Worm (Caenorhabditis elegans) whole organism, L3 larva: ENCODE results near the gene lpd-7.

Source experiments
- ceh-28 ChIP-seq: fragments of 150-350 bp; optimal IDR thresholded peaks from 2 replicates; lab custom pipeline; 2014; ENCODE audit warnings: missing biosample characterization, missing genetic modification reagents, missing genetic modification characterization
- ceh-82 ChIP-seq: fragments of 150-350 bp; optimal IDR thresholded peaks from 2 replicates; lab custom pipeline; 2014; ENCODE audit warnings: missing biosample characterization, missing genetic modification characterization
- ceh-9 ChIP-seq: sonication (generic microtip); optimal IDR thresholded peaks from 2 replicates; lab custom pipeline; 2018; ENCODE audit warnings: missing biosample characterization, missing genetic modification characterization
- egl-5 ChIP-seq: fragments of 150-350 bp; optimal IDR thresholded peaks from 2 replicates; lab custom pipeline; 2017; ENCODE audit warnings: missing biosample characterization, missing genetic modification reagents, missing genetic modification characterization, inconsistent platforms
- elt-1 ChIP-seq: fragments of 150-350 bp; optimal IDR thresholded peaks from 2 replicates; lab custom pipeline; 2014; ENCODE audit warnings: missing biosample characterization, missing genetic modification characterization
- elt-2 ChIP-seq: sonication (generic microtip); optimal IDR thresholded peaks from 2 replicates; lab custom pipeline; 2016; ENCODE audit warnings: missing genetic modification reagents, mild to moderate bottlenecking, missing genetic modification characterization, missing compliant biosample characterization
- elt-3 ChIP-seq, 3 experiments: fragments of 150-350 bp in 1 of 3; sonication (generic microtip) in 2 of 3; optimal IDR thresholded peaks; 2 replicates in 2 of 3; 4 replicates in 1 of 3; lab custom pipeline; 2014 to 2017; ENCODE audit warnings: missing biosample characterization in 3 of 3, missing genetic modification characterization in 3 of 3
- fkh-2 ChIP-seq: fragments of 150-350 bp; optimal IDR thresholded peaks from 2 replicates; lab custom pipeline; 2014; ENCODE audit warnings: missing biosample characterization, missing genetic modification reagents, missing genetic modification characterization
- lin-15B ChIP-seq: fragments of 150-350 bp; optimal IDR thresholded peaks from 2 replicates; lab custom pipeline; 2014; ENCODE audit warnings: missing biosample characterization, missing genetic modification characterization
- lin-39 ChIP-seq: fragments of 150-350 bp; optimal IDR thresholded peaks from 2 replicates; lab custom pipeline; 2018; ENCODE audit warnings: missing biosample characterization, missing genetic modification reagents, missing genetic modification characterization
- nhr-11 ChIP-seq: fragments of 150-350 bp; optimal IDR thresholded peaks from 2 replicates; lab custom pipeline; 2014; ENCODE audit warnings: missing biosample characterization, missing genetic modification characterization
- nhr-23 ChIP-seq: fragments of 150-350 bp; optimal IDR thresholded peaks from 2 replicates; lab custom pipeline; 2014; ENCODE audit warnings: missing biosample characterization, missing genetic modification reagents, missing genetic modification characterization
- nhr-237 ChIP-seq: fragments of 150-350 bp; optimal IDR thresholded peaks from 2 replicates; lab custom pipeline; 2014; ENCODE audit warnings: missing biosample characterization, missing genetic modification characterization
- nhr-25 ChIP-seq: sonication (generic microtip); optimal IDR thresholded peaks from 2 replicates; lab custom pipeline; 2017; ENCODE audit warnings: missing biosample characterization, missing genetic modification characterization
- nhr-28 ChIP-seq: fragments of 150-350 bp; optimal IDR thresholded peaks from 2 replicates; lab custom pipeline; 2014; ENCODE audit warnings: missing biosample characterization, missing genetic modification characterization
- nhr-43 ChIP-seq: sonication (generic microtip); optimal IDR thresholded peaks from 2 replicates; lab custom pipeline; 2016; ENCODE audit warnings: mild to moderate bottlenecking, missing genetic modification characterization, missing compliant biosample characterization; ENCODE audit not compliant: poor library complexity, severe bottlenecking
- nhr-67 ChIP-seq: fragments of 150-350 bp; optimal IDR thresholded peaks from 2 replicates; lab custom pipeline; 2014; ENCODE audit warnings: missing biosample characterization, missing genetic modification characterization
- pqm-1 ChIP-seq: fragments of 150-350 bp; optimal IDR thresholded peaks from 2 replicates; lab custom pipeline; 2017; ENCODE audit warnings: missing biosample characterization, missing genetic modification characterization, inconsistent platforms
- tbx-2 ChIP-seq: sonication (generic microtip); optimal IDR thresholded peaks from 2 replicates; lab custom pipeline; 2016; ENCODE audit warnings: mild to moderate bottlenecking, missing genetic modification characterization, missing compliant biosample characterization
- unc-39 ChIP-seq: sonication (generic microtip); optimal IDR thresholded peaks from 4 replicates; lab custom pipeline; 2017; ENCODE audit warnings: missing biosample characterization, missing genetic modification characterization
- zag-1 ChIP-seq: fragments of 150-350 bp; optimal IDR thresholded peaks from 2 replicates; lab custom pipeline; 2014; ENCODE audit warnings: missing biosample characterization, missing genetic modification characterization

Gene lpd-7

ce11 chrIII:7616228-7616627, 43.1 kb downstream of the lpd-7 start, which contains the start of gene T04A6.1:
Gene T04A6.1, plus strand, starts transcription at chrIII:7616528.
- TF ChIP-seq nhr-11 (tag; lab: Kevin White, UChicago) (no peak), nhr-23 (tag; lab: Kevin White, UChicago) (no peak), nhr-28 (tag; lab: Kevin White, UChicago) (no peak), unc-39 (tag; lab: Kevin White, UChicago) (no peak), nhr-237 (tag; lab: Kevin White, UChicago) (no peak), nhr-67 (no peak), zag-1 (tag; lab: Kevin White, UChicago) (no peak), elt-1 (tag; lab: Kevin White, UChicago) (no peak), ceh-82 (no peak), elt-2 (tag; lab: Kevin White, UChicago) (no peak)

- TF ChIP-seq nhr-23 (tag; lab: Kevin White, UChicago) (peak; percentile 77), ceh-28 (tag; lab: Kevin White, UChicago) (no peak)
Observed at ce11 chrIII:7618294-7618693, 45.1 kb downstream of the lpd-7 start.

- TF ChIP-seq nhr-67 (no peak), nhr-25 (tag; lab: Kevin White, UChicago) (no peak), elt-1 (tag; lab: Kevin White, UChicago) (no peak)
- TF ChIP-seq, all 47 proteins: peak for 0
Observed at ce11 chrIII:7619846-7620245, 46.7 kb downstream of the lpd-7 start.

ce11 chrIII:7621355-7621754, 48.2 kb downstream of the lpd-7 start:
- TF ChIP-seq pqm-1 (tag; lab: Kevin White, UChicago) (no peak), lin-39 (tag; lab: Kevin White, UChicago) (no peak), nhr-43 (no peak), nhr-67 (no peak), nhr-23 (tag; lab: Kevin White, UChicago) (no peak), ceh-82 (no peak), elt-1 (tag; lab: Kevin White, UChicago) (no peak)

- peak; percentile 12 for TF ChIP-seq nhr-25 (tag; lab: Kevin White, UChicago)
- no peak for TF ChIP-seq lin-15B (tag; lab: Kevin White, UChicago)
- TF ChIP-seq fkh-2 (tag; lab: Kevin White, UChicago), result no peak
- no peak for TF ChIP-seq ceh-82
- no peak for TF ChIP-seq egl-5
- no peak for TF ChIP-seq ceh-9 (tag; lab: Kevin White, UChicago)
- TF ChIP-seq nhr-23 (tag; lab: Kevin White, UChicago), result peak; percentile 3
- no peak for TF ChIP-seq tbx-2 (tag; lab: Kevin White, UChicago)
- peak in 1 of 3 experiments; percentile 64 for TF ChIP-seq elt-3 (tag; optimal IDR thresholded peaks at IDR 0.05; lab: Kevin White, UChicago)
Observed at ce11 chrIII:7622922-7623321, 49.8 kb downstream of the lpd-7 start.
